Worm (Caenorhabditis elegans): ENCODE measurements around the gene K12D9.1.

K12D9.1 gene

ce11 chrV:2992060-2992459 is 22.2 kb upstream of the K12D9.1 start:
- TF ChIP-seq nhr-12 (tag; optimal IDR thresholded peaks at IDR 0.05) = no peak
- TF ChIP-seq mdl-1 (tag; optimal IDR thresholded peaks at IDR 0.05) = no peak
- TF ChIP-seq ceh-82 (tag; optimal IDR thresholded peaks at IDR 0.05) = no peak
- no peak for TF ChIP-seq lin-39 (tag; optimal IDR thresholded peaks at IDR 0.05)
- TF ChIP-seq nhr-28 (tag; optimal IDR thresholded peaks at IDR 0.05) = no peak
- no peak for TF ChIP-seq snpc-4 (tag; optimal IDR thresholded peaks at IDR 0.05)
- TF ChIP-seq ceh-28 (tag; optimal IDR thresholded peaks at IDR 0.05) = no peak
- no peak for TF ChIP-seq nhr-25 (tag; optimal IDR thresholded peaks at IDR 0.05)
- TF ChIP-seq nfya-1 (tag; optimal IDR thresholded peaks at IDR 0.05; ENCODE audit: insufficient read depth) = no peak
- TF ChIP-seq nhr-76 (tag; optimal IDR thresholded peaks at IDR 0.05) = no peak
- no peak for TF ChIP-seq egl-5 (tag; optimal IDR thresholded peaks at IDR 0.05)
- no peak for TF ChIP-seq nhr-67 (tag; optimal IDR thresholded peaks at IDR 0.05)

- TF ChIP-seq nhr-76 (tag; optimal IDR thresholded peaks at IDR 0.05) (no peak), daf-12 (tag; optimal IDR thresholded peaks at IDR 0.05) (no peak), nhr-11 (tag; optimal IDR thresholded peaks at IDR 0.05) (no peak), eor-1 (tag; optimal IDR thresholded peaks at IDR 0.05) (no peak), fkh-10 (GFP tag; optimal IDR thresholded peaks at IDR 0.05) (no peak), fos-1 (tag; optimal IDR thresholded peaks at IDR 0.05) (no peak), pqm-1 (tag; optimal IDR thresholded peaks at IDR 0.05) (no peak), nhr-25 (tag; optimal IDR thresholded peaks at IDR 0.05) (no peak), skn-1 (tag; optimal IDR thresholded peaks at IDR 0.05) (no peak), nhr-237 (tag; optimal IDR thresholded peaks at IDR 0.05) (no peak), nhr-12 (tag; optimal IDR thresholded peaks at IDR 0.05) (no peak), sea-2 (GFP tag; optimal IDR thresholded peaks at IDR 0.05) (no peak), nhr-67 (tag; optimal IDR thresholded peaks at IDR 0.05) (no peak), unc-39 (tag; optimal IDR thresholded peaks at IDR 0.05) (no peak), ztf-11 (tag; optimal IDR thresholded peaks at IDR 0.05) (no peak), snpc-4 (tag; optimal IDR thresholded peaks at IDR 0.05) (no peak), ceh-16 (tag; optimal IDR thresholded peaks at IDR 0.05) (no peak)
These were observed 20.5 kb upstream of the K12D9.1 start, which contains the start of gene srw-115 for ce11 chrV:2993816-2994215. Gene srw-115, minus strand, starts transcription at chrV:2993916.

- TF ChIP-seq egl-27 (tag; optimal IDR thresholded peaks at IDR 0.05) (no peak), tbx-2 (tag; optimal IDR thresholded peaks at IDR 0.05) (no peak), ceh-16 (tag; optimal IDR thresholded peaks at IDR 0.05) (no peak), zag-1 (tag; optimal IDR thresholded peaks at IDR 0.05) (no peak), fkh-2 (tag; optimal IDR thresholded peaks at IDR 0.05) (no peak)
These were observed 18.2 kb upstream of the K12D9.1 start, which contains the start of gene srw-120 for ce11 chrV:2996105-2996504. Gene srw-120, minus strand, starts transcription at chrV:2996205.

ce11 chrV:2999736-3000135 is 14.5 kb upstream of the K12D9.1 start, which contains the start of gene srw-119:
Gene srw-119, minus strand, starts transcription at chrV:2999836.
- TF ChIP-seq eor-1 (tag; optimal IDR thresholded peaks at IDR 0.05) (no peak), lin-39 (tag; optimal IDR thresholded peaks at IDR 0.05) (no peak), nhr-67 (tag; optimal IDR thresholded peaks at IDR 0.05) (no peak), elt-1 (tag; optimal IDR thresholded peaks at IDR 0.05) (no peak), lsy-12 (tag; optimal IDR thresholded peaks at IDR 0.05) (no peak), nhr-43 (tag; optimal IDR thresholded peaks at IDR 0.05; ENCODE audit: poor library complexity, severe bottlenecking) (no peak), nhr-23 (tag; optimal IDR thresholded peaks at IDR 0.05) (no peak), pqm-1 (tag; optimal IDR thresholded peaks at IDR 0.05) (no peak), fkh-10 (GFP tag; optimal IDR thresholded peaks at IDR 0.05) (no peak), aly-2 (tag; optimal IDR thresholded peaks at IDR 0.05) (no peak), elt-2 (tag; optimal IDR thresholded peaks at IDR 0.05) (no peak), jun-1 (tag; optimal IDR thresholded peaks at IDR 0.05) (no peak), egl-5 (tag; optimal IDR thresholded peaks at IDR 0.05) (no peak), unc-39 (tag; optimal IDR thresholded peaks at IDR 0.05) (no peak), ceh-28 (tag; optimal IDR thresholded peaks at IDR 0.05) (no peak), ztf-11 (tag; optimal IDR thresholded peaks at IDR 0.05) (no peak), mml-1 (tag; optimal IDR thresholded peaks at IDR 0.05) (no peak), sea-2 (GFP tag; optimal IDR thresholded peaks at IDR 0.05) (no peak), nhr-76 (tag; optimal IDR thresholded peaks at IDR 0.05) (no peak), nhr-77 (tag; optimal IDR thresholded peaks at IDR 0.05) (no peak)

Measured in whole organism, L3 larva.